Fruit fly (Drosophila melanogaster): ENCODE measurements around the gene nAChRalpha1.

DNA sequence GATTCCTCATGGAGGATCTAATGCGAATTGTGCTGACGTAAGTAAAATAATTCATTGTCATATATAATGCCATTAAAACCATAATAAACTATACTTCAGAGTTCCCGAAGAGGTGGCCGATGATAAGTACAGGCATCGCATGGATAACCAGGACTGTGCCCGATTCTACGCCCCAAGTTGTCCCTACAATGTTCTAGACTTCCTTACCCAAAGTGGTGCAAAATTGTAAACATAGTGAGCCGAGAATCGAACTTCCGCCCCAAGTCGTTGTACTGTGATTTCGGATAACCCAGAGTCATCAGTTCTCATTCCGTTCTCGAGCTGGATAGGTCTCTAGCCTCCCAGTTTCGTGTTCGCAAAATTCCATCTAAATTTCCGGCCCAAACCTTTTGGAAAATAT lies 94.1 kb downstream of the nAChRalpha1 start, which contains the start of gene CG33340:
- TF ChIP-seq Hr83 (GFP tag; optimal IDR thresholded peaks at IDR 0.05; ENCODE audit: poor library complexity, severe bottlenecking) (no peak), CG9705 (GFP tag; optimal IDR thresholded peaks at IDR 0.05) (no peak), psq (GFP tag; optimal IDR thresholded peaks at IDR 0.05) (no peak)
